Fruit fly (Drosophila melanogaster): ENCODE results near the gene CG17672.

Gene CG17672

dm6 chr3L:13015823-13016465, 12.8 kb upstream of the CG17672 start, which contains the start of gene CG11267 (continued):
- peak; percentile 82 for TF ChIP-seq maf-S (GFP tag; optimal IDR thresholded peaks at IDR 0.05)
- TF ChIP-seq CG8388 (GFP tag; optimal IDR thresholded peaks at IDR 0.05), result peak; percentile 80
- TF ChIP-seq CG6654 (GFP tag; optimal IDR thresholded peaks at IDR 0.05), result peak; percentile 73
- TF ChIP-seq CG13123 (GFP tag; optimal IDR thresholded peaks at IDR 0.05), result peak; percentile 49
- TF ChIP-seq Ravus (GFP tag; IDR thresholded peaks at IDR 0.05), result peak; percentile 57
- TF ChIP-seq CG7745 (tag; optimal IDR thresholded peaks at IDR 0.05), result no peak
- TF ChIP-seq Sry-δ (GFP tag; optimal IDR thresholded peaks at IDR 0.05), result peak; percentile 32
- TF ChIP-seq Pdp1 (GFP tag; optimal IDR thresholded peaks at IDR 0.05), result peak; percentile 77 to 99
- TF ChIP-seq Hsf (GFP tag; optimal IDR thresholded peaks at IDR 0.05), result peak; percentile 82
- peak; percentile 90 for TF ChIP-seq H2.0 (GFP tag; IDR thresholded peaks at IDR 0.05)
- no peak for TF ChIP-seq D (optimal IDR thresholded peaks at IDR 0.05)
- peak; percentile 75 for TF ChIP-seq D (GFP tag; optimal IDR thresholded peaks at IDR 0.05)
- peak; percentile 81 for TF ChIP-seq CG8924 (tag; optimal IDR thresholded peaks at IDR 0.05)
- TF ChIP-seq dati (GFP tag; IDR thresholded peaks at IDR 0.05), result peak; percentile 66
- peak; percentile 70 for TF ChIP-seq Ets97D (GFP tag; optimal IDR thresholded peaks at IDR 0.05)
- TF ChIP-seq Myb (GFP tag; optimal IDR thresholded peaks at IDR 0.05), result peak; percentile 54
- no peak for TF ChIP-seq insv (GFP tag; optimal IDR thresholded peaks at IDR 0.05)
- peak; percentile 96 for TF ChIP-seq CG9932 (GFP tag; IDR thresholded peaks at IDR 0.05)
- TF ChIP-seq usp (GFP tag; optimal IDR thresholded peaks at IDR 0.05), result no peak
- peak; percentile 44 for TF ChIP-seq nau (GFP tag; optimal IDR thresholded peaks at IDR 0.05)
- TF ChIP-seq YL-1 (GFP tag; optimal IDR thresholded peaks at IDR 0.05), result peak; percentile 39
- no peak for TF ChIP-seq Hey (tag; optimal IDR thresholded peaks at IDR 0.05)
- TF ChIP-seq B-H2 (GFP tag; optimal IDR thresholded peaks at IDR 0.05), result peak; percentile 39
- peak; percentile 78 for TF ChIP-seq D19A (tag; optimal IDR thresholded peaks at IDR 0.05)
- TF ChIP-seq Doc3 (GFP tag; IDR thresholded peaks at IDR 0.05; ENCODE audit: partially characterized antibody), result 0 out of 3 replicates have a peak, but pooled peaks have one; percentile 21
- peak; percentile 84 for TF ChIP-seq Xbp1 (GFP tag; optimal IDR thresholded peaks at IDR 0.05)
- peak; percentile 69; the same call in 2 of the 3 replicates for TF ChIP-seq CG2889 (GFP tag; IDR thresholded peaks at IDR 0.05)
- TF ChIP-seq CG12299 (tag; optimal IDR thresholded peaks at IDR 0.05), result no peak
- no peak for TF ChIP-seq cad (GFP tag; optimal IDR thresholded peaks at IDR 0.05)
- TF ChIP-seq Fer2 (tag; optimal IDR thresholded peaks at IDR 0.05), result peak; percentile 88
- TF ChIP-seq NfI (GFP tag; optimal IDR thresholded peaks at IDR 0.05), result peak; percentile 75
- peak; percentile 92 for TF ChIP-seq tgo (GFP tag; IDR thresholded peaks at IDR 0.05)
- TF ChIP-seq CG18619 (GFP tag; optimal IDR thresholded peaks at IDR 0.05), result peak; percentile 73
- TF ChIP-seq ara (GFP tag; IDR thresholded peaks at IDR 0.05), result peak; percentile 83
- peak; percentile 47 for TF ChIP-seq CG2202 (tag; optimal IDR thresholded peaks at IDR 0.05)
- TF ChIP-seq Mes4 (GFP tag; optimal IDR thresholded peaks at IDR 0.05), result peak; percentile 51
- peak; percentile 60 for TF ChIP-seq her (GFP tag; optimal IDR thresholded peaks at IDR 0.05)
- no peak for TF ChIP-seq Sin3A (optimal IDR thresholded peaks at IDR 0.05)
- TF ChIP-seq tx (GFP tag; optimal IDR thresholded peaks at IDR 0.05), result peak; percentile 62
- peak; percentile 68 for TF ChIP-seq CG6765 (GFP tag; optimal IDR thresholded peaks at IDR 0.05)
- peak; percentile 94 for TF ChIP-seq dysf (GFP tag; IDR thresholded peaks at IDR 0.05)
- no peak for TF ChIP-seq nerfin-2 (GFP tag; IDR thresholded peaks at IDR 0.05; ENCODE audit: partially characterized antibody)
- TF ChIP-seq CG10543 (GFP tag; optimal IDR thresholded peaks at IDR 0.05), result peak; percentile 91
- no peak for TF ChIP-seq CG43689 (GFP tag; IDR thresholded peaks at IDR 0.05)
- TF ChIP-seq mld (GFP tag; IDR thresholded peaks at IDR 0.05; ENCODE audit: partially characterized antibody), result no peak
- peak; percentile 75 for TF ChIP-seq mam (GFP tag; optimal IDR thresholded peaks at IDR 0.05)
- peak; percentile 81 for TF ChIP-seq CG10979 (tag; optimal IDR thresholded peaks at IDR 0.05)
- peak; percentile 84 for TF ChIP-seq CG6813 (GFP tag; optimal IDR thresholded peaks at IDR 0.05)
- TF ChIP-seq knrl (GFP tag; IDR thresholded peaks at IDR 0.05; ENCODE audit: partially characterized antibody), result no peak
- TF ChIP-seq Oli (tag; optimal IDR thresholded peaks at IDR 0.05), result peak; percentile 78

Measured in whole organism, embryonic.